Fruit fly (Drosophila melanogaster) whole organism, embryonic: ENCODE data around the gene Btnd.

ENCODE experiments used
- Adf1 ChIP-seq: fragments of 200-800 bp; sonication (Bioruptor generic); IDR thresholded peaks from 2 replicates; pipeline ENCODE4 v1.3.6; 2022; ENCODE audit warnings: missing biosample characterization, missing genetic modification characterization
- Atf3 ChIP-seq: fragments of 200-800 bp; sonication (Bioruptor generic); optimal IDR thresholded peaks from 3 replicates; lab custom pipeline; 2016; ENCODE audit warnings: missing biosample characterization, missing genetic modification characterization
- Atf6 ChIP-seq: fragments of 200-800 bp; sonication (Bioruptor generic); IDR thresholded peaks from 2 replicates; pipeline ENCODE4 v1.3.6; 2022; ENCODE audit warnings: missing biosample characterization, missing genetic modification characterization
- CG11247 ChIP-seq: fragments of 200-800 bp; sonication (Bioruptor generic); IDR thresholded peaks from 2 replicates; pipeline ENCODE4 v1.3.6; 2022; ENCODE audit warnings: missing biosample characterization, missing genetic modification characterization
- CG11398 ChIP-seq: fragments of 200-800 bp; sonication (Bioruptor generic); optimal IDR thresholded peaks from 2 replicates; lab custom pipeline; 2016; ENCODE audit warnings: missing biosample characterization, missing genetic modification characterization
- CG11695 ChIP-seq: fragments of 200-800 bp; sonication (Bioruptor generic); IDR thresholded peaks from 3 replicates; pipeline ENCODE4 v1.3.6; 2022; ENCODE audit warnings: missing biosample characterization, missing genetic modification characterization
- CG12104 ChIP-seq: fragments of 200-800 bp; sonication (Bioruptor generic); optimal IDR thresholded peaks from 3 replicates; lab custom pipeline; 2016; ENCODE audit warnings: missing biosample characterization, missing genetic modification characterization
- CG13775 ChIP-seq: fragments of 200-800 bp; sonication (Bioruptor generic); optimal IDR thresholded peaks from 3 replicates; lab custom pipeline; 2017; ENCODE audit warnings: missing biosample characterization, mild to moderate bottlenecking, missing genetic modification characterization
- CG15696 ChIP-seq: fragments of 200-800 bp; sonication (Bioruptor generic); optimal IDR thresholded peaks from 2 replicates; lab custom pipeline; 2019; ENCODE audit warnings: missing biosample characterization, mild to moderate bottlenecking, missing genetic modification characterization, moderate library complexity
- CG16779 ChIP-seq: fragments of 200-800 bp; sonication (Bioruptor generic); IDR thresholded peaks from 2 replicates; pipeline ENCODE4 v1.3.6; 2022; ENCODE audit warnings: missing biosample characterization, missing genetic modification characterization
- CG17912 ChIP-seq: fragments of 200-800 bp; sonication (Bioruptor generic); optimal IDR thresholded peaks from 2 replicates; lab custom pipeline; 2018; ENCODE audit warnings: missing biosample characterization, mild to moderate bottlenecking, missing genetic modification characterization
- CG18599 ChIP-seq: fragments of 200-800 bp; sonication (Bioruptor generic); optimal IDR thresholded peaks from 3 replicates; lab custom pipeline; 2017; ENCODE audit warnings: missing biosample characterization, missing genetic modification characterization, mild to moderate bottlenecking, moderate library complexity, missing genetic modification reagents
- CG18619 ChIP-seq: fragments of 200-800 bp; sonication (Bioruptor generic); optimal IDR thresholded peaks from 3 replicates; lab custom pipeline; 2017; ENCODE audit warnings: missing biosample characterization, mild to moderate bottlenecking, missing genetic modification characterization
- CG2129 ChIP-seq: fragments of 200-800 bp; sonication (Bioruptor generic); IDR thresholded peaks from 2 replicates; pipeline ENCODE4 v1.3.6; 2022; ENCODE audit warnings: missing biosample characterization, missing genetic modification characterization; ENCODE audit not compliant: partially characterized antibody
- CG31388 ChIP-seq: fragments of 200-800 bp; sonication (Bioruptor generic); optimal IDR thresholded peaks from 2 replicates; lab custom pipeline; 2016; ENCODE audit warnings: missing biosample characterization, missing genetic modification characterization
- CG3163 ChIP-seq: fragments of 200-800 bp; sonication (Bioruptor generic); optimal IDR thresholded peaks from 3 replicates; lab custom pipeline; 2016; ENCODE audit warnings: missing biosample characterization, missing genetic modification characterization
- CG4360 ChIP-seq: fragments of 200-800 bp; sonication (Bioruptor generic); IDR thresholded peaks from 2 replicates; pipeline ENCODE4 v1.3.6; 2022; ENCODE audit warnings: missing biosample characterization, missing genetic modification characterization
- CG6272 ChIP-seq: fragments of 200-800 bp; sonication (Bioruptor generic); IDR thresholded peaks from 2 replicates; pipeline ENCODE4 v1.3.6; 2022; ENCODE audit warnings: missing biosample characterization, missing genetic modification characterization
- CG6683 ChIP-seq: fragments of 200-800 bp; sonication (Bioruptor generic); optimal IDR thresholded peaks from 2 replicates; lab custom pipeline; 2017; ENCODE audit warnings: missing biosample characterization, mild to moderate bottlenecking, missing genetic modification characterization, missing genetic modification reagents
- CG6765 ChIP-seq: fragments of 200-800 bp; sonication (Bioruptor generic); optimal IDR thresholded peaks from 3 replicates; lab custom pipeline; 2017; ENCODE audit warnings: missing biosample characterization, mild to moderate bottlenecking, missing genetic modification characterization
- CG7963 ChIP-seq: fragments of 200-800 bp; sonication (Bioruptor generic); IDR thresholded peaks from 3 replicates; pipeline ENCODE4 v1.3.6; 2022; ENCODE audit warnings: missing biosample characterization, missing genetic modification characterization; ENCODE audit not compliant: partially characterized antibody
- Dbx ChIP-seq: fragments of 200-800 bp; sonication (Bioruptor generic); IDR thresholded peaks from 3 replicates; pipeline ENCODE4 v1.3.6; 2022; ENCODE audit warnings: missing biosample characterization, missing genetic modification characterization
- Dp ChIP-seq: fragments of 200-800 bp; sonication (Bioruptor generic); optimal IDR thresholded peaks from 2 replicates; lab custom pipeline; 2018; ENCODE audit warnings: missing biosample characterization, mild to moderate bottlenecking, missing genetic modification characterization, moderate library complexity
- ERR ChIP-seq: fragments of 200-800 bp; sonication (Bioruptor generic); optimal IDR thresholded peaks from 2 replicates; lab custom pipeline; 2016; ENCODE audit warnings: missing biosample characterization, missing genetic modification characterization
- Eip74EF ChIP-seq, 2 experiments: fragments of 200-800 bp in 1 of 2; fragments of >200 bp in 1 of 2; sonication (Bioruptor generic) in 1 of 2; optimal IDR thresholded peaks; 2 replicates each; lab custom pipeline; 2017 to 2019; ENCODE audit warnings: missing biosample characterization in 2 of 2, missing genetic modification characterization in 2 of 2, mild to moderate bottlenecking in 1 of 2, moderate library complexity in 1 of 2
- HLH3B ChIP-seq: fragments of 200-800 bp; sonication (Bioruptor generic); IDR thresholded peaks from 2 replicates; pipeline ENCODE4 v1.3.6; 2022; ENCODE audit warnings: missing biosample characterization, missing genetic modification characterization
- Hr78 ChIP-seq, 2 experiments: fragments of 200-800 bp in 1 of 2; fragments of >200 bp in 1 of 2; sonication (Bioruptor generic) in 1 of 2; optimal IDR thresholded peaks; 2 replicates each; lab custom pipeline; 2017 to 2019; ENCODE audit warnings: missing biosample characterization in 2 of 2, missing genetic modification characterization in 2 of 2, mild to moderate bottlenecking in 1 of 2, moderate library complexity in 1 of 2
- MBD-R2 ChIP-seq: fragments of 200-800 bp; sonication (Bioruptor generic); IDR thresholded peaks from 2 replicates; pipeline ENCODE4 v1.3.6; 2022; ENCODE audit warnings: missing biosample characterization, missing genetic modification characterization
- Mad ChIP-seq: fragments of 200-800 bp; sonication (Bioruptor generic); optimal IDR thresholded peaks from 2 replicates; lab custom pipeline; 2016; ENCODE audit warnings: missing biosample characterization, missing genetic modification characterization
- NC2α ChIP-seq: fragments of 200-800 bp; sonication (Bioruptor generic); optimal IDR thresholded peaks from 2 replicates; lab custom pipeline; 2016; ENCODE audit warnings: missing biosample characterization, missing genetic modification characterization
- NK7.1 ChIP-seq: fragments of 200-800 bp; sonication (Bioruptor generic); optimal IDR thresholded peaks from 3 replicates; lab custom pipeline; 2016; ENCODE audit warnings: missing biosample characterization, missing genetic modification characterization
- Rfx ChIP-seq: fragments of 200-800 bp; sonication (Bioruptor generic); IDR thresholded peaks from 2 replicates; pipeline ENCODE4 v1.3.6; 2022; ENCODE audit warnings: missing biosample characterization, missing genetic modification characterization
- Usf ChIP-seq: fragments of 200-800 bp; sonication (Bioruptor generic); optimal IDR thresholded peaks from 2 replicates; lab custom pipeline; 2017; ENCODE audit warnings: missing genotype, missing biosample characterization, missing genetic modification characterization
- crc ChIP-seq: fragments of 200-800 bp; sonication (Bioruptor generic); optimal IDR thresholded peaks from 2 replicates; lab custom pipeline; 2016; ENCODE audit warnings: missing biosample characterization, missing genetic modification characterization
- dpn ChIP-seq, 2 experiments: fragments of 200-800 bp; sonication (Bioruptor generic); optimal IDR thresholded peaks; 3 replicates each; lab custom pipeline; 2016; ENCODE audit warnings: missing biosample characterization in 2 of 2, missing genetic modification characterization in 2 of 2
- fd96Cb ChIP-seq: fragments of 200-800 bp; sonication (Bioruptor generic); optimal IDR thresholded peaks from 2 replicates; lab custom pipeline; 2018; ENCODE audit warnings: missing biosample characterization, mild to moderate bottlenecking, missing genetic modification characterization, moderate library complexity
- hkb ChIP-seq, 2 experiments: fragments of 200-800 bp in 1 of 2; fragments of >200 bp in 1 of 2; sonication (Bioruptor generic) in 1 of 2; IDR thresholded peaks in 1 of 2; optimal IDR thresholded peaks in 1 of 2; 2 replicates each; pipeline versions ENCODE4 v1.3.6 to Lab custom; 2017 to 2022; ENCODE audit warnings: missing biosample characterization in 1 of 2, missing genetic modification characterization in 1 of 2
- ind ChIP-seq: fragments of 200-800 bp; sonication (Bioruptor generic); optimal IDR thresholded peaks from 3 replicates; lab custom pipeline; 2016; ENCODE audit warnings: missing biosample characterization, missing genetic modification characterization
- insv ChIP-seq, 2 experiments: fragments of 200-800 bp; sonication (Bioruptor generic); optimal IDR thresholded peaks; 3 replicates each; lab custom pipeline; 2016 to 2018; ENCODE audit warnings: missing biosample characterization in 2 of 2, missing genetic modification characterization in 2 of 2
- jigr1 ChIP-seq: fragments of 200-800 bp; sonication (Bioruptor generic); IDR thresholded peaks from 3 replicates; pipeline ENCODE4 v1.3.6; 2022; ENCODE audit warnings: missing biosample characterization, missing genetic modification characterization
- mam ChIP-seq: fragments of 200-800 bp; sonication (Bioruptor generic); optimal IDR thresholded peaks from 3 replicates; lab custom pipeline; 2016; ENCODE audit warnings: missing biosample characterization, missing genetic modification characterization
- org-1 ChIP-seq: fragments of 200-800 bp; sonication (Bioruptor generic); optimal IDR thresholded peaks from 2 replicates; lab custom pipeline; 2017; ENCODE audit warnings: missing biosample characterization, missing genetic modification characterization
- otp ChIP-seq: fragments of 200-800 bp; sonication (Bioruptor generic); IDR thresholded peaks from 3 replicates; pipeline ENCODE4, ENCODE4 v1.3.6; 2022; ENCODE audit warnings: missing biosample characterization, missing genetic modification characterization
- peb ChIP-seq: fragments of 200-800 bp; sonication (Bioruptor generic); IDR thresholded peaks from 2 replicates; pipeline ENCODE4 v1.3.6; 2022; ENCODE audit warnings: missing biosample characterization, missing genetic modification characterization
- pfk ChIP-seq: fragments of 200-800 bp; sonication (Bioruptor generic); optimal IDR thresholded peaks from 2 replicates; lab custom pipeline; 2018; ENCODE audit warnings: missing biosample characterization, mild to moderate bottlenecking, missing genetic modification characterization, moderate library complexity
- shn ChIP-seq: fragments of 200-800 bp; sonication (Bioruptor generic); optimal IDR thresholded peaks from 3 replicates; lab custom pipeline; 2016; ENCODE audit warnings: missing biosample characterization, missing genetic modification characterization
- slbo ChIP-seq: fragments of 200-800 bp; sonication (Bioruptor generic); IDR thresholded peaks from 2 replicates; pipeline ENCODE4 v1.3.6; 2022; ENCODE audit warnings: missing biosample characterization, missing genetic modification characterization
- tgo ChIP-seq: fragments of 200-800 bp; sonication (Bioruptor generic); IDR thresholded peaks from 3 replicates; pipeline ENCODE4 v1.3.6; 2022; ENCODE audit warnings: missing biosample characterization, missing genetic modification characterization
- unpg ChIP-seq: fragments of 200-800 bp; sonication (Bioruptor generic); optimal IDR thresholded peaks from 3 replicates; lab custom pipeline; 2018; ENCODE audit warnings: missing biosample characterization, mild to moderate bottlenecking, missing genetic modification characterization, moderate library complexity
- usp ChIP-seq: fragments of >200 bp; optimal IDR thresholded peaks from 2 replicates; lab custom pipeline; 2017; ENCODE audit warnings: missing biosample characterization, missing genetic modification characterization

The Btnd gene

dm6 chrX:6263614-6264130 is 44.5 kb upstream of the Btnd start (continued):
- TF ChIP-seq pfk (GFP tag; lab: Kevin White, UChicago) (peak; percentile 22), CG11695 (GFP tag; lab: Robert Waterston, UW) (peak; percentile 78), fd96Cb (tag; lab: Kevin White, UChicago) (peak; percentile 69), slbo (GFP tag; lab: Robert Waterston, UW) (peak; percentile 77), mam (GFP tag; lab: Kevin White, UChicago) (peak; percentile 60), usp (GFP tag; lab: Kevin White, UChicago) (no peak), Atf3 (GFP tag; lab: Kevin White, UChicago) (peak; percentile 11), Usf (GFP tag; lab: Kevin White, UChicago) (peak; percentile 34), unpg (peak; percentile 75), NK7.1 (GFP tag; lab: Kevin White, UChicago) (no peak), ind (peak; percentile 73), CG6765 (GFP tag; lab: Kevin White, UChicago) (peak; percentile 76), otp (no peak), CG15696 (peak; percentile 17), CG31388 (peak; percentile 50), CG6683 (GFP tag; lab: Kevin White, UChicago) (peak; percentile 79), CG11398 (GFP tag; lab: Kevin White, UChicago) (peak; percentile 26), CG12104 (peak; percentile 52), CG13775 (peak; percentile 70), dpn (GFP tag; optimal IDR thresholded peaks at IDR 0.05; lab: Kevin White, UChicago) (peak; percentile 42 to 63), crc (GFP tag; lab: Kevin White, UChicago) (peak; percentile 43), CG16779 (GFP tag; lab: Robert Waterston, UW) (no peak), Adf1 (peak; percentile 11; the same call in 1 of the 2 replicates), Mad (peak; percentile 64), CG17912 (GFP tag; lab: Kevin White, UChicago) (no peak), HLH3B (GFP tag; lab: Robert Waterston, UW) (peak; percentile 55), CG18619 (peak; percentile 69), peb (0 out of 2 replicates have a peak, but pooled peaks have one; percentile 15), ERR (GFP tag; lab: Kevin White, UChicago) (no peak), Dbx (GFP tag; lab: Robert Waterston, UW) (peak; percentile 55), hkb (optimal IDR thresholded peaks at IDR 0.05; lab: Kevin White, UChicago) (no peak), hkb (GFP tag; IDR thresholded peaks at IDR 0.05; lab: Robert Waterston, UW) (peak; percentile 84), insv (GFP tag; optimal IDR thresholded peaks at IDR 0.05; lab: Kevin White, UChicago) (peak in 1 of 2 experiments; percentile 36), org-1 (GFP tag; lab: Kevin White, UChicago) (peak; percentile 79), tgo (GFP tag; lab: Robert Waterston, UW) (peak; percentile 58; the same call in 2 of the 3 replicates), shn (GFP tag; lab: Kevin White, UChicago) (peak; percentile 4), NC2α (no peak), Atf6 (GFP tag; lab: Robert Waterston, UW) (peak; percentile 84), Hr78 (GFP tag; optimal IDR thresholded peaks at IDR 0.05; lab: Kevin White, UChicago) (peak in 1 of 2 experiments; percentile 64), CG11247 (GFP tag; lab: Robert Waterston, UW) (peak; percentile 31; the same call in 1 of the 2 replicates), CG2129 (GFP tag; lab: Robert Waterston, UW) (no peak), CG6272 (GFP tag; lab: Robert Waterston, UW) (peak; percentile 33; the same call in 1 of the 2 replicates), CG3163 (no peak), jigr1 (0 out of 3 replicates have a peak, but pooled peaks have one; percentile 20), MBD-R2 (GFP tag; lab: Robert Waterston, UW) (peak; percentile 27; the same call in 1 of the 2 replicates), Rfx (GFP tag; lab: Robert Waterston, UW) (peak; percentile 65), CG4360 (no peak), CG18599 (GFP tag; lab: Kevin White, UChicago) (peak; percentile 93), Eip74EF (GFP tag; optimal IDR thresholded peaks at IDR 0.05; lab: Kevin White, UChicago) (peak in 1 of 2 experiments; percentile 82), CG7963 (GFP tag; lab: Robert Waterston, UW) (no peak), Dp (GFP tag; lab: Kevin White, UChicago) (no peak)
